Worm (Caenorhabditis elegans) whole organism, young adult: ENCODE results near the gene lap-1.

Experiments
- B0336.3 ChIP-seq: fragments of 200-800 bp; sonication (Bioruptor generic); IDR thresholded peaks from 2 replicates; pipeline ENCODE4 v1.3.6; 2022; ENCODE audit warnings: missing genetic modification characterization, missing compliant biosample characterization
- C17E4.6 ChIP-seq: fragments of 200-800 bp; sonication (Bioruptor generic); IDR thresholded peaks from 2 replicates; pipeline ENCODE4 v1.3.6; 2022; ENCODE audit warnings: missing genetic modification reagents, missing genetic modification characterization, missing compliant biosample characterization
- D2030.7 ChIP-seq: fragments of 200-800 bp; sonication (Bioruptor generic); IDR thresholded peaks from 2 replicates; pipeline ENCODE4 v1.3.6; 2022; ENCODE audit warnings: missing genetic modification reagents, missing genetic modification characterization, missing compliant biosample characterization
- F22D6.2 ChIP-seq: sonication (generic microtip); optimal IDR thresholded peaks from 2 replicates; lab custom pipeline; 2016; ENCODE audit warnings: mild to moderate bottlenecking, missing genetic modification characterization, missing compliant biosample characterization
- F23B12.7 ChIP-seq: sonication (generic microtip); optimal IDR thresholded peaks from 2 replicates; lab custom pipeline; 2017; ENCODE audit warnings: missing genetic modification characterization, mild to moderate bottlenecking, missing compliant biosample characterization, antibody characterized with exemption, moderate library complexity; ENCODE audit not compliant: insufficient read depth
- F33H1.4 ChIP-seq: fragments of 200-800 bp; sonication (Bioruptor generic); IDR thresholded peaks from 2 replicates; pipeline ENCODE4 v1.3.6; 2022; ENCODE audit warnings: missing genetic modification reagents, missing genetic modification characterization, missing compliant biosample characterization
- F37B4.10 ChIP-seq: fragments of 200-800 bp; sonication (Bioruptor generic); IDR thresholded peaks from 2 replicates; pipeline ENCODE4 v1.3.6; 2022; ENCODE audit warnings: missing genetic modification characterization, missing compliant biosample characterization
- F39B2.1 ChIP-seq: fragments of 200-800 bp; sonication (Bioruptor generic); IDR thresholded peaks from 2 replicates; pipeline ENCODE4 v1.3.6; 2022; ENCODE audit warnings: missing genetic modification reagents, missing genetic modification characterization, missing compliant biosample characterization
- K12H6.12 ChIP-seq: fragments of 200-800 bp; sonication (Bioruptor generic); optimal IDR thresholded peaks from 2 replicates; lab custom pipeline; 2018; ENCODE audit warnings: mild to moderate bottlenecking, missing genetic modification characterization, missing compliant biosample characterization
- T07F8.4 ChIP-seq: sonication (generic microtip); optimal IDR thresholded peaks from 2 replicates; lab custom pipeline; 2016; ENCODE audit warnings: mild to moderate bottlenecking, missing genetic modification characterization, moderate library complexity, missing compliant biosample characterization
- Y53F4B.3 ChIP-seq: fragments of 200-800 bp; sonication (Bioruptor generic); IDR thresholded peaks from 2 replicates; pipeline ENCODE4 v1.3.6; 2022; ENCODE audit warnings: missing genetic modification reagents, missing genetic modification characterization, missing compliant biosample characterization
- Y95B8A.8 ChIP-seq: fragments of 200-800 bp; sonication (Bioruptor generic); IDR thresholded peaks from 2 replicates; pipeline ENCODE4 v1.3.6; 2022; ENCODE audit warnings: missing genetic modification reagents, missing genetic modification characterization, missing compliant biosample characterization
- ZK185.1 ChIP-seq: sonication (generic microtip); optimal IDR thresholded peaks from 2 replicates; lab custom pipeline; 2016; ENCODE audit warnings: mild to moderate bottlenecking, missing genetic modification characterization, missing compliant biosample characterization; ENCODE audit not compliant: poor library complexity, severe bottlenecking
- akir-1 ChIP-seq: fragments of 200-800 bp; sonication (Bioruptor generic); optimal IDR thresholded peaks from 2 replicates; lab custom pipeline; 2018; ENCODE audit warnings: mild to moderate bottlenecking, missing genetic modification characterization, moderate library complexity, missing compliant biosample characterization
- athp-1 ChIP-seq: sonication (generic microtip); optimal IDR thresholded peaks from 2 replicates; lab custom pipeline; 2017; ENCODE audit warnings: mild to moderate bottlenecking, missing genetic modification characterization, missing compliant biosample characterization
- attf-3 ChIP-seq: fragments of 200-800 bp; sonication (Bioruptor generic); conservative IDR thresholded peaks from 2 replicates; pipeline ENCODE4 v1.3.6; 2022; ENCODE audit warnings: missing genetic modification reagents, missing genetic modification characterization, missing compliant biosample characterization
- ceh-27 ChIP-seq: fragments of 200-800 bp; sonication (Bioruptor generic); optimal IDR thresholded peaks from 2 replicates; lab custom pipeline; 2018; ENCODE audit warnings: mild to moderate bottlenecking, missing genetic modification characterization, moderate library complexity, missing compliant biosample characterization
- ceh-91 ChIP-seq: fragments of 200-800 bp; sonication (Bioruptor generic); IDR thresholded peaks from 2 replicates; pipeline ENCODE4 v1.3.6; 2022; ENCODE audit warnings: missing genetic modification reagents, missing genetic modification characterization, missing compliant biosample characterization
- chd-7 ChIP-seq: sonication (generic microtip); optimal IDR thresholded peaks from 2 replicates; lab custom pipeline; 2016; ENCODE audit warnings: mild to moderate bottlenecking, missing genetic modification characterization, moderate library complexity, missing compliant biosample characterization
- die-1 ChIP-seq: sonication (generic microtip); optimal IDR thresholded peaks from 2 replicates; lab custom pipeline; 2016; ENCODE audit warnings: missing genotype, mild to moderate bottlenecking, missing genetic modification characterization, missing compliant biosample characterization
- dpl-1 ChIP-seq: fragments of 150-350 bp; optimal IDR thresholded peaks from 2 replicates; lab custom pipeline; 2014; ENCODE audit warnings: missing biosample characterization, missing genetic modification reagents, missing genetic modification characterization
- let-526 ChIP-seq: fragments of 200-800 bp; sonication (Bioruptor generic); IDR thresholded peaks from 2 replicates; pipeline ENCODE4 v1.3.6; 2022; ENCODE audit warnings: missing genetic modification reagents, missing genetic modification characterization, missing compliant biosample characterization
- let-607 ChIP-seq, 2 experiments: fragments of 200-800 bp in 1 of 2; sonication (Bioruptor generic) in 1 of 2; sonication (generic microtip) in 1 of 2; optimal IDR thresholded peaks; 2 replicates each; lab custom pipeline; 2016 to 2018; ENCODE audit warnings: mild to moderate bottlenecking in 2 of 2, missing compliant biosample characterization in 2 of 2, missing genetic modification characterization in 2 of 2, moderate library complexity in 2 of 2, missing genotype in 1 of 2
- lin-35 ChIP-seq, 3 experiments: fragments of 150-350 bp in 2 of 3; sonication (generic microtip) in 1 of 3; optimal IDR thresholded peaks; 2 replicates each; lab custom pipeline; 2014 to 2018; ENCODE audit warnings: missing biosample characterization in 3 of 3, missing genetic modification characterization in 3 of 3, missing genetic modification reagents in 3 of 3
- lin-40 ChIP-seq: sonication (generic microtip); optimal IDR thresholded peaks from 2 replicates; lab custom pipeline; 2016; ENCODE audit warnings: missing genetic modification characterization, mild to moderate bottlenecking, missing compliant biosample characterization, missing genotype, missing genetic modification reagents
- lin-54 ChIP-seq: fragments of 200-800 bp; sonication (Bioruptor generic); optimal IDR thresholded peaks from 2 replicates; lab custom pipeline; 2018; ENCODE audit warnings: mild to moderate bottlenecking, missing genetic modification characterization, missing compliant biosample characterization
- lir-1 ChIP-seq: fragments of 200-800 bp; sonication (Bioruptor generic); conservative IDR thresholded peaks from 2 replicates; pipeline ENCODE4 v1.3.6; 2022; ENCODE audit warnings: missing genetic modification reagents, missing genetic modification characterization, missing compliant biosample characterization
- lsl-1 ChIP-seq: fragments of 200-800 bp; sonication (Bioruptor generic); optimal IDR thresholded peaks from 2 replicates; lab custom pipeline; 2018; ENCODE audit warnings: mild to moderate bottlenecking, missing genetic modification characterization, moderate library complexity, missing compliant biosample characterization
- madf-10 ChIP-seq: sonication (generic microtip); optimal IDR thresholded peaks from 2 replicates; lab custom pipeline; 2016; ENCODE audit warnings: mild to moderate bottlenecking, missing genetic modification characterization, missing compliant biosample characterization
- madf-6 ChIP-seq: fragments of 200-800 bp; sonication (Bioruptor generic); IDR thresholded peaks from 2 replicates; pipeline ENCODE4 v1.3.6; 2022; ENCODE audit warnings: missing genetic modification reagents, missing genetic modification characterization, missing compliant biosample characterization
- madf-8 ChIP-seq: fragments of 200-800 bp; sonication (Bioruptor generic); conservative IDR thresholded peaks from 2 replicates; pipeline ENCODE4 v1.3.6; 2022; ENCODE audit warnings: missing genetic modification reagents, missing genetic modification characterization, missing compliant biosample characterization
- mxl-1 ChIP-seq: sonication (generic microtip); optimal IDR thresholded peaks from 2 replicates; lab custom pipeline; 2016; ENCODE audit warnings: missing genetic modification characterization, missing compliant biosample characterization
- nfya-2 ChIP-seq: fragments of 200-800 bp; sonication (Bioruptor generic); IDR thresholded peaks from 2 replicates; pipeline ENCODE4 v1.3.6; 2022; ENCODE audit warnings: missing genetic modification reagents, missing genetic modification characterization, missing compliant biosample characterization
- nfyb-1 ChIP-seq: fragments of 200-800 bp; sonication (Bioruptor generic); IDR thresholded peaks from 2 replicates; pipeline ENCODE4 v1.3.6; 2022; ENCODE audit warnings: missing genetic modification reagents, missing genetic modification characterization, missing compliant biosample characterization
- nhr-27 ChIP-seq: fragments of 200-800 bp; sonication (Bioruptor generic); optimal IDR thresholded peaks from 2 replicates; lab custom pipeline; 2018; ENCODE audit warnings: mild to moderate bottlenecking, missing genetic modification characterization, moderate library complexity, missing compliant biosample characterization
- nhr-90 ChIP-seq: sonication (generic microtip); optimal IDR thresholded peaks from 2 replicates; lab custom pipeline; 2016; ENCODE audit warnings: missing genotype, mild to moderate bottlenecking, missing genetic modification characterization, missing compliant biosample characterization
- repo-1 ChIP-seq: sonication (generic microtip); optimal IDR thresholded peaks from 2 replicates; lab custom pipeline; 2017; ENCODE audit warnings: mild to moderate bottlenecking, missing genetic modification characterization, missing compliant biosample characterization
- snpc-1.1 ChIP-seq: sonication (generic microtip); optimal IDR thresholded peaks from 2 replicates; lab custom pipeline; 2017; ENCODE audit warnings: missing genetic modification characterization, mild to moderate bottlenecking, missing compliant biosample characterization, antibody characterized with exemption, moderate library complexity, missing genotype, missing genetic modification reagents; ENCODE audit not compliant: insufficient read depth
- snpc-1.3 ChIP-seq: sonication (generic microtip); optimal IDR thresholded peaks from 2 replicates; lab custom pipeline; 2017; ENCODE audit warnings: missing genetic modification characterization, mild to moderate bottlenecking, missing compliant biosample characterization, antibody characterized with exemption, moderate library complexity, missing genotype, missing genetic modification reagents; ENCODE audit not compliant: insufficient read depth
- somi-1 ChIP-seq: fragments of 200-800 bp; sonication (Bioruptor generic); optimal IDR thresholded peaks from 2 replicates; lab custom pipeline; 2018; ENCODE audit warnings: mild to moderate bottlenecking, missing genetic modification characterization, missing compliant biosample characterization
- tbp1 ChIP-seq: fragments of 200-800 bp; sonication (Bioruptor generic); optimal IDR thresholded peaks from 2 replicates; lab custom pipeline; 2018; ENCODE audit warnings: mild to moderate bottlenecking, missing genetic modification characterization, missing compliant biosample characterization
- xnd-1 ChIP-seq: sonication (generic microtip); optimal IDR thresholded peaks from 2 replicates; lab custom pipeline; 2016; ENCODE audit warnings: missing genotype, missing genetic modification reagents, missing genetic modification characterization, missing compliant biosample characterization
- ztf-18 ChIP-seq: sonication (generic microtip); optimal IDR thresholded peaks from 2 replicates; lab custom pipeline; 2016; ENCODE audit warnings: missing genotype, mild to moderate bottlenecking, missing genetic modification characterization, missing compliant biosample characterization
- ztf-26 ChIP-seq: sonication (generic microtip); optimal IDR thresholded peaks from 2 replicates; lab custom pipeline; 2017; ENCODE audit warnings: missing genetic modification characterization, missing compliant biosample characterization

lap-1 gene

DNA sequence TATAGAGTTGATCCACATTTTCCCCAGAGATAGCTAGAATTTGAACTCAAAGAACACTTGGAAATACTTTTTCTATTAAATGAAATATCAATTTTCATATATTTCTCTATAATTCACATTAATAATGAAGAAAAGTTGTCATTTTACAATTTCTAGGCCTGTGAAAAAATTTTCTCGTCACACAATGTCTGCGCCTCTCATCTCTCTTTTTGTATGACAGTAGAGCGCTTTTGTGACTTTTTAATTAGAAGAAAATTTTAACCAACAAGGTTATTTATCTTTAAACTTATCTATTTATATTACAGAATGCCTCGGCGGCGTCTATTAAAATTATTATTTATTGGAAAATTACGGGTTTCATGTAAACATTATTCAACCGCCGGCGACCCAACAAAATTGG, 27.3 kb upstream of the lap-1 start, which contains the start of gene ZK1236.1:
TSS of gene ZK1236.1 (plus strand) at position 263 of the 400 bp plus-strand sequence.
- TF ChIP-seq F33H1.4 (GFP tag; lab: Robert Waterston, UW) = peak; percentile 36; the same call in 1 of the 2 replicates
- TF ChIP-seq mxl-1 (tag; lab: Kevin White, UChicago) = no peak
- peak; percentile 81 for TF ChIP-seq xnd-1 (tag; lab: Kevin White, UChicago)
- peak; percentile 59 for TF ChIP-seq lsl-1 (GFP tag; lab: Kevin White, UChicago)
- TF ChIP-seq D2030.7 (GFP tag; lab: Robert Waterston, UW) = peak; percentile 44; the same call in 1 of the 2 replicates
- peak; percentile 1 for TF ChIP-seq F23B12.7 (tag; lab: Kevin White, UChicago)
- TF ChIP-seq madf-6 (GFP tag; lab: Robert Waterston, UW) = peak; percentile 96
- TF ChIP-seq snpc-1.3 (tag; lab: Kevin White, UChicago) = peak; percentile 7
- no peak for TF ChIP-seq Y53F4B.3 (GFP tag; lab: Robert Waterston, UW)
- TF ChIP-seq F37B4.10 = no peak
- peak; percentile 55; the same call in 1 of the 2 replicates for TF ChIP-seq attf-3 (GFP tag; lab: Robert Waterston, UW)
- TF ChIP-seq madf-8 (GFP tag; lab: Robert Waterston, UW) = peak; percentile 95
- no peak for TF ChIP-seq nhr-27
- TF ChIP-seq dpl-1 (GFP tag; lab: Kevin White, UChicago) = no peak

DNA sequence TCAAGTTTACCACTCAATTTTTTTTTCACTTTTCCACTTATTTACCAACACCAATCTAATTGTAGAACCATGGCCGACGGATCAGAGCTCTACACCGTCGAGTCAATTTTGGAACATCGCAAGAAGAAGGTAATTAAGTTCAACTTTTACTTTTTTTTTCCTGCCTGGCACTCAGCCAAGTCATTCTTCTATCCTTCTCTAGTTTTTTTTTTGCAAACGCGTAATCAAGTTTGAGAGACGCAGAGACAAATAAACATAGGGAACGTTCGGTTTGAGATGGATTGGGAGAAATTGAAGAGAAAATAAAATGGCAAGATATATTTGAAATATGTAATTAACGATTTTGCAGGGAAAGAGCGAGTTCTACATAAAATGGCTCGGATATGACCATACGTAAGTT, 24.5 kb upstream of the lap-1 start, which contains the start of gene cec-1:
TSS of gene cec-1 (plus strand) at position 63 of the 400 bp plus-strand sequence.
- TF ChIP-seq ztf-26 (tag; lab: Kevin White, UChicago) = no peak
- peak; percentile 16 for TF ChIP-seq lin-40 (tag; lab: Kevin White, UChicago)

DNA sequence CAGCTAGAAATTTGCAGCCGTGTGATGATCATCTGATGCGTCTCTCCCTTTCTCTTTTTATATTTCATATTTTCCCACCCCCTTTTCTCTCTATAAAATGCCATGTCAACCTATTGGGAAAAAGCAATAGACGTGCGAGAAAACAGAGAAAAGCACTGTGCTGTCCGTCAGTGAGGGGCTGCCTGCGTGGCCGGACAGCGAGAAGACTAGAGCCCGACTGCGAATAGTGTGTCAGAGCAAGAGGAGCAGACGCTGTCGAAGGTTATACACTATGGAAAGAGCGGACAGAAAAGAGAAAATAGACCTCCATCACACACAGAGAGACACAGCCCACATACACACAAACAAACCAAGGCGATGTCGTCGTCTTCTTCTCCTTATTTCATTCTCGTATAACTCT, 23.3 kb upstream of the lap-1 start:
- no peak for TF ChIP-seq Y95B8A.8 (GFP tag; lab: Robert Waterston, UW)
- TF ChIP-seq repo-1 = peak; percentile 46
- peak; percentile 35 for TF ChIP-seq F22D6.2 (tag; lab: Kevin White, UChicago)
- TF ChIP-seq akir-1 (GFP tag; lab: Kevin White, UChicago) = no peak
- no peak for TF ChIP-seq nfya-2
- peak in 1 of 3 experiments; percentile 27 for TF ChIP-seq lin-35 (GFP tag; optimal IDR thresholded peaks at IDR 0.05; lab: Kevin White, UChicago)
- peak; percentile 62 for TF ChIP-seq ZK185.1 (tag; lab: Kevin White, UChicago)
- peak; percentile 27 for TF ChIP-seq snpc-1.1 (tag; lab: Kevin White, UChicago)
- no peak for TF ChIP-seq madf-8 (GFP tag; lab: Robert Waterston, UW)
- no peak for TF ChIP-seq C17E4.6 (GFP tag; lab: Robert Waterston, UW)
- peak; percentile 47; the same call in 1 of the 2 replicates for TF ChIP-seq attf-3 (GFP tag; lab: Robert Waterston, UW)
- TF ChIP-seq ztf-18 (tag; lab: Kevin White, UChicago) = peak; percentile 38
- peak; percentile 65 for TF ChIP-seq madf-10
- TF ChIP-seq let-607 (tag; optimal IDR thresholded peaks at IDR 0.05; lab: Kevin White, UChicago) = peak; percentile 90 to 92
- TF ChIP-seq lir-1 = 0 out of 2 replicates have a peak, but pooled peaks have one; percentile 9
- peak; percentile 43 for TF ChIP-seq lin-54
- no peak for TF ChIP-seq T07F8.4 (tag; lab: Kevin White, UChicago)
- peak; percentile 85 for TF ChIP-seq B0336.3 (GFP tag; lab: Robert Waterston, UW)
- peak; percentile 47 for TF ChIP-seq tbp1 (GFP tag; lab: Kevin White, UChicago)
- peak; percentile 56 for TF ChIP-seq nhr-90 (tag; lab: Kevin White, UChicago)
- 0 out of 2 replicates have a peak, but pooled peaks have one; percentile 40 for TF ChIP-seq let-526
- TF ChIP-seq athp-1 = no peak
- peak; percentile 49 for TF ChIP-seq ceh-27
- TF ChIP-seq die-1 (tag; lab: Kevin White, UChicago) = peak; percentile 25
- TF ChIP-seq F39B2.1 = 0 out of 2 replicates have a peak, but pooled peaks have one; percentile 50
- TF ChIP-seq K12H6.12 = peak; percentile 83
- peak; percentile 87 for TF ChIP-seq nfyb-1 (GFP tag; lab: Robert Waterston, UW)
- TF ChIP-seq chd-7 (tag; lab: Kevin White, UChicago) = peak; percentile 20
- TF ChIP-seq ceh-91 (GFP tag; lab: Robert Waterston, UW) = no peak
- TF ChIP-seq somi-1 (GFP tag; lab: Kevin White, UChicago) = peak; percentile 32
